Fruit fly (Drosophila melanogaster) whole organism, adult: ENCODE results near the gene CG44426.

Experiments used
- CG12768 ChIP-seq: fragments of 200-800 bp; sonication (Bioruptor generic); optimal IDR thresholded peaks from 2 replicates; lab custom pipeline; 2017; ENCODE audit warnings: missing biosample characterization, missing genetic modification characterization, mild to moderate bottlenecking, moderate library complexity, missing genetic modification reagents
- CG14711 ChIP-seq: fragments of 200-800 bp; sonication (Bioruptor generic); optimal IDR thresholded peaks from 2 replicates; lab custom pipeline; 2018; ENCODE audit warnings: missing biosample characterization, mild to moderate bottlenecking, missing genetic modification characterization, moderate library complexity
- CG33017 ChIP-seq: fragments of 200-800 bp; sonication (Bioruptor generic); optimal IDR thresholded peaks from 2 replicates; lab custom pipeline; 2018; ENCODE audit warnings: missing biosample characterization, mild to moderate bottlenecking, missing genetic modification characterization, moderate library complexity
- CG7045 ChIP-seq: fragments of 200-800 bp; sonication (Bioruptor generic); optimal IDR thresholded peaks from 2 replicates; lab custom pipeline; 2017; ENCODE audit warnings: missing biosample characterization, mild to moderate bottlenecking, missing genetic modification characterization
- Hr96 ChIP-seq: fragments of 200-800 bp; sonication (Bioruptor generic); optimal IDR thresholded peaks from 2 replicates; lab custom pipeline; 2016; ENCODE audit warnings: missing biosample characterization, missing genetic modification characterization
- Mnt ChIP-seq: fragments of 200-800 bp; sonication (Bioruptor generic); optimal IDR thresholded peaks from 2 replicates; lab custom pipeline; 2016; ENCODE audit warnings: missing biosample characterization, mild to moderate bottlenecking, missing genetic modification characterization
- cic ChIP-seq: fragments of 200-800 bp; sonication (Bioruptor generic); optimal IDR thresholded peaks from 2 replicates; lab custom pipeline; 2017; ENCODE audit warnings: missing biosample characterization, mild to moderate bottlenecking, missing genetic modification characterization, moderate library complexity
- ovo ChIP-seq: fragments of 200-800 bp; sonication (Bioruptor generic); optimal IDR thresholded peaks from 2 replicates; lab custom pipeline; 2016; ENCODE audit warnings: missing biosample characterization, missing genetic modification characterization

- TF ChIP-seq CG12768 (GFP tag; lab: Kevin White, UChicago) (no peak), CG7045 (GFP tag; lab: Kevin White, UChicago) (no peak), cic (no peak), ovo (peak; percentile 3), Hr96 (GFP tag; lab: Kevin White, UChicago) (peak; percentile 50), CG33017 (tag; lab: Kevin White, UChicago) (no peak), CG14711 (tag; lab: Kevin White, UChicago) (peak; percentile 2), Mnt (GFP tag; lab: Kevin White, UChicago) (peak; percentile 57)
These were observed 50.0 kb downstream of the CG44426 start, which contains the start of gene CG1532 for dm6 chrX:21027929-21028575.
